Fruit fly (Drosophila melanogaster): ENCODE data around the gene CG4558.

The CG4558 gene

dm6 chrX:6804485-6805295, 44.9 kb upstream of the CG4558 start (continued):
- peak; percentile 45 for TF ChIP-seq CG33557 (GFP tag; optimal IDR thresholded peaks at IDR 0.05)
- peak; percentile 41 for TF ChIP-seq disco-r (GFP tag; optimal IDR thresholded peaks at IDR 0.05)
- TF ChIP-seq CG2712 (tag; optimal IDR thresholded peaks at IDR 0.05): peak; percentile 84
- TF ChIP-seq CG6683 (GFP tag; optimal IDR thresholded peaks at IDR 0.05): peak; percentile 33
- peak; percentile 72 for TF ChIP-seq CG11696 (GFP tag; IDR thresholded peaks at IDR 0.05)
- TF ChIP-seq gfzf (GFP tag; optimal IDR thresholded peaks at IDR 0.05): no peak
- TF ChIP-seq eyg (GFP tag; optimal IDR thresholded peaks at IDR 0.05): no peak
- no peak for TF ChIP-seq D (optimal IDR thresholded peaks at IDR 0.05)
- TF ChIP-seq D (GFP tag; optimal IDR thresholded peaks at IDR 0.05): peak; percentile 45
- peak; percentile 84 for TF ChIP-seq CG12391 (tag; optimal IDR thresholded peaks at IDR 0.05)
- TF ChIP-seq CG11093 (GFP tag; IDR thresholded peaks at IDR 0.05): peak; percentile 80; the same call in 2 of the 3 replicates
- TF ChIP-seq E2f2 (GFP tag; IDR thresholded peaks at IDR 0.05): peak; percentile 54; the same call in 1 of the 2 replicates
- no peak for TF ChIP-seq Hey (tag; optimal IDR thresholded peaks at IDR 0.05)
- peak; percentile 74 for TF ChIP-seq cas (GFP tag; IDR thresholded peaks at IDR 0.05)
- TF ChIP-seq grau (tag; optimal IDR thresholded peaks at IDR 0.05): peak; percentile 98
- TF ChIP-seq CG9437 (GFP tag; optimal IDR thresholded peaks at IDR 0.05): peak; percentile 63
- TF ChIP-seq pho (GFP tag; optimal IDR thresholded peaks at IDR 0.05): peak; percentile 66
- no peak for TF ChIP-seq emc (GFP tag; optimal IDR thresholded peaks at IDR 0.05)
- TF ChIP-seq MBD-R2 (GFP tag; IDR thresholded peaks at IDR 0.05): peak; percentile 67; the same call in 1 of the 2 replicates
- TF ChIP-seq Nf-YC (tag; optimal IDR thresholded peaks at IDR 0.05): no peak
- TF ChIP-seq fd64A (GFP tag; optimal IDR thresholded peaks at IDR 0.05): peak; percentile 18
- TF ChIP-seq Hr51 (GFP tag; optimal IDR thresholded peaks at IDR 0.05): peak in 1 of 2 experiments; percentile 53
- TF ChIP-seq Lim3 (GFP tag; IDR thresholded peaks at IDR 0.05): peak; percentile 62
- TF ChIP-seq Asciz (GFP tag; optimal IDR thresholded peaks at IDR 0.05): peak; percentile 55
- no peak for TF ChIP-seq CG10543 (GFP tag; optimal IDR thresholded peaks at IDR 0.05)
- TF ChIP-seq CG12071 (GFP tag; optimal IDR thresholded peaks at IDR 0.05): peak; percentile 72
- TF ChIP-seq CG2889 (GFP tag; IDR thresholded peaks at IDR 0.05): peak; percentile 81
- peak; percentile 36 for TF ChIP-seq Nf-YB (GFP tag; optimal IDR thresholded peaks at IDR 0.05)
- no peak for TF ChIP-seq Deaf1 (tag; optimal IDR thresholded peaks at IDR 0.05)
- TF ChIP-seq lilli (GFP tag; optimal IDR thresholded peaks at IDR 0.05): peak; percentile 77
- no peak for TF ChIP-seq amos (GFP tag; IDR thresholded peaks at IDR 0.05; ENCODE audit: partially characterized antibody)
- no peak for TF ChIP-seq kah (GFP tag; optimal IDR thresholded peaks at IDR 0.05)
- peak; percentile 88 for TF ChIP-seq tgo (GFP tag; IDR thresholded peaks at IDR 0.05)
- TF ChIP-seq fd96Cb (tag; optimal IDR thresholded peaks at IDR 0.05): peak; percentile 74
- peak; percentile 86 for TF ChIP-seq sens-2 (GFP tag; IDR thresholded peaks at IDR 0.05)
- no peak for TF ChIP-seq unpg (GFP tag; optimal IDR thresholded peaks at IDR 0.05)
- TF ChIP-seq Doc3 (GFP tag; IDR thresholded peaks at IDR 0.05; ENCODE audit: partially characterized antibody): no peak
- TF ChIP-seq CrebB (tag; optimal IDR thresholded peaks at IDR 0.05): peak; percentile 21
- no peak for TF ChIP-seq CTCF (GFP tag; optimal IDR thresholded peaks at IDR 0.05)
- TF ChIP-seq dm (GFP tag; optimal IDR thresholded peaks at IDR 0.05): peak; percentile 13
- TF ChIP-seq pros (GFP tag; optimal IDR thresholded peaks at IDR 0.05): no peak
- TF ChIP-seq wdn (GFP tag; IDR thresholded peaks at IDR 0.05): peak; percentile 48; the same call in 1 of the 2 replicates
- TF ChIP-seq CG34376 (GFP tag; optimal IDR thresholded peaks at IDR 0.05): no peak
- TF ChIP-seq CG31388 (GFP tag; optimal IDR thresholded peaks at IDR 0.05): peak; percentile 31
- TF ChIP-seq Hr3 (GFP tag; optimal IDR thresholded peaks at IDR 0.05): peak; percentile 73
- peak; percentile 43 for TF ChIP-seq zfh2 (GFP tag; optimal IDR thresholded peaks at IDR 0.05)
- peak; percentile 69 for TF ChIP-seq CG3847 (GFP tag; IDR thresholded peaks at IDR 0.05)
- TF ChIP-seq CG2129 (GFP tag; IDR thresholded peaks at IDR 0.05; ENCODE audit: partially characterized antibody): no peak
- peak; percentile 90 for TF ChIP-seq Rfx (GFP tag; IDR thresholded peaks at IDR 0.05)
- TF ChIP-seq sisA (GFP tag; IDR thresholded peaks at IDR 0.05): peak; percentile 89

Data from whole organism, embryonic.